Worm (Caenorhabditis elegans): ENCODE results near the gene cyp-33E2.

Gene cyp-33E2

ce11 chrIV:8629609-8630052 is 17.5 kb downstream of the cyp-33E2 start (continued):
- TF ChIP-seq vab-15 (tag; optimal IDR thresholded peaks at IDR 0.05) (no peak), irx-1 (tag; optimal IDR thresholded peaks at IDR 0.05) (peak; percentile 50), rnt-1 (tag; optimal IDR thresholded peaks at IDR 0.05) (peak; percentile 39), nhr-12 (tag; optimal IDR thresholded peaks at IDR 0.05) (no peak), ama-1 (optimal IDR thresholded peaks at IDR 0.05) (no peak), nhr-71 (tag; optimal IDR thresholded peaks at IDR 0.05) (peak; percentile 74), nhr-237 (tag; optimal IDR thresholded peaks at IDR 0.05) (no peak), fkh-8 (tag; optimal IDR thresholded peaks at IDR 0.05) (peak; percentile 63), unc-98 (GFP tag; IDR thresholded peaks at IDR 0.05) (no peak), ceh-88 (GFP tag; IDR thresholded peaks at IDR 0.05) (peak; percentile 30; the same call in 1 of the 2 replicates), lin-14 (GFP tag; optimal IDR thresholded peaks at IDR 0.05) (peak; percentile 91), sup-37 (GFP tag; optimal IDR thresholded peaks at IDR 0.05) (no peak), tlp-1 (tag; optimal IDR thresholded peaks at IDR 0.05) (no peak), swsn-7 (tag; optimal IDR thresholded peaks at IDR 0.05) (peak; percentile 67), hlh-17 (GFP tag; optimal IDR thresholded peaks at IDR 0.05; ENCODE audit: borderline replicate concordance) (no peak), efl-1 (optimal IDR thresholded peaks at IDR 0.05) (peak; percentile 48 to 60), efl-1 (GFP tag; optimal IDR thresholded peaks at IDR 0.05 in 1 of 2) (peak; percentile 2 to 55), elt-2 (tag; optimal IDR thresholded peaks at IDR 0.05) (no peak), mep-1 (tag; optimal IDR thresholded peaks at IDR 0.05) (peak; percentile 45), elt-3 (tag; optimal IDR thresholded peaks at IDR 0.05) (no peak), egl-27 (tag; optimal IDR thresholded peaks at IDR 0.05) (peak in 1 of 2 experiments; percentile 8), nhr-84 (tag; optimal IDR thresholded peaks at IDR 0.05) (no peak), lin-13 (GFP tag; optimal IDR thresholded peaks at IDR 0.05) (no peak), Y116A8C.19 (tag; optimal IDR thresholded peaks at IDR 0.05; ENCODE audit: borderline replicate concordance) (no peak), unc-30 (tag; optimal IDR thresholded peaks at IDR 0.05) (no peak), dpl-1 (GFP tag; optimal IDR thresholded peaks at IDR 0.05) (peak in 1 of 3 experiments; percentile 4), xbp-1 (tag; optimal IDR thresholded peaks at IDR 0.05) (peak; percentile 39), mdl-1 (tag; optimal IDR thresholded peaks at IDR 0.05) (peak in 1 of 2 experiments; percentile 44), nhr-85 (tag) (no peak), nhr-20 (tag; optimal IDR thresholded peaks at IDR 0.05) (peak; percentile 61), ztf-11 (tag; optimal IDR thresholded peaks at IDR 0.05) (no peak), ces-1 (GFP tag; optimal IDR thresholded peaks at IDR 0.05) (no peak), zip-4 (GFP tag; optimal IDR thresholded peaks at IDR 0.05) (no peak), C16A3.4 (tag; optimal IDR thresholded peaks at IDR 0.05) (peak; percentile 41), nhr-19 (GFP tag; conservative IDR thresholded peaks at IDR 0.05) (peak; percentile 53), hpl-2 (GFP tag; optimal IDR thresholded peaks at IDR 0.05) (no peak), ceh-8 (GFP tag; optimal IDR thresholded peaks at IDR 0.05) (no peak)

ce11 chrIV:8630243-8630642 is 18.1 kb downstream of the cyp-33E2 start:
- TF ChIP-seq lin-13 (GFP tag; optimal IDR thresholded peaks at IDR 0.05) (no peak), snpc-4 (tag; optimal IDR thresholded peaks at IDR 0.05) (no peak), ceh-8 (GFP tag; optimal IDR thresholded peaks at IDR 0.05) (peak; percentile 70), rnt-1 (tag; optimal IDR thresholded peaks at IDR 0.05) (no peak), F16B12.6 (tag; optimal IDR thresholded peaks at IDR 0.05) (no peak), skn-1 (tag; optimal IDR thresholded peaks at IDR 0.05) (no peak), fkh-10 (GFP tag; optimal IDR thresholded peaks at IDR 0.05) (no peak), zip-4 (GFP tag; optimal IDR thresholded peaks at IDR 0.05) (no peak), nhr-71 (tag; optimal IDR thresholded peaks at IDR 0.05) (peak; percentile 43), elt-2 (tag; optimal IDR thresholded peaks at IDR 0.05) (no peak), dsc-1 (tag; optimal IDR thresholded peaks at IDR 0.05) (peak; percentile 54), lsy-2 (tag; optimal IDR thresholded peaks at IDR 0.05) (no peak), nhr-11 (tag; optimal IDR thresholded peaks at IDR 0.05) (peak; percentile 13), fkh-8 (tag; optimal IDR thresholded peaks at IDR 0.05) (peak; percentile 16)
